Worm (Caenorhabditis elegans): Measurements from ENCODE around the gene C44C10.7.

Gene C44C10.7

ce11 chrX:11656519-11657006, 31.5 kb downstream of the C44C10.7 start, which contains the start of gene T04F8.2 (continued):
- TF ChIP-seq daf-16 (GFP tag; optimal IDR thresholded peaks at IDR 0.05) (no peak), daf-16 (tag; optimal IDR thresholded peaks at IDR 0.05) (no peak), lin-38 (GFP tag; IDR thresholded peaks at IDR 0.05) (peak; percentile 95), ama-1 (optimal IDR thresholded peaks at IDR 0.05) (no peak), php-3 (GFP tag; IDR thresholded peaks at IDR 0.05) (no peak), saeg-2 (GFP tag; IDR thresholded peaks at IDR 0.05) (no peak), ces-1 (GFP tag; optimal IDR thresholded peaks at IDR 0.05) (no peak), F49E8.2 (tag; optimal IDR thresholded peaks at IDR 0.05; ENCODE audit: borderline replicate concordance) (no peak), rbr-2 (tag; optimal IDR thresholded peaks at IDR 0.05) (peak; percentile 48), lir-3 (tag; optimal IDR thresholded peaks at IDR 0.05) (no peak), ceh-62 (tag; optimal IDR thresholded peaks at IDR 0.05) (no peak), fkh-10 (GFP tag; optimal IDR thresholded peaks at IDR 0.05) (no peak), egl-27 (tag; optimal IDR thresholded peaks at IDR 0.05) (no peak), mxl-2 (GFP tag; conservative IDR thresholded peaks at IDR 0.05) (no peak), tag-97 (GFP tag; IDR thresholded peaks at IDR 0.05) (no peak), nhr-77 (tag; optimal IDR thresholded peaks at IDR 0.05) (peak; percentile 74), snpc-4 (tag; optimal IDR thresholded peaks at IDR 0.05) (no peak), nhr-42 (GFP tag; IDR thresholded peaks at IDR 0.05) (no peak), hif-1 (tag; optimal IDR thresholded peaks at IDR 0.05) (peak in 1 of 2 experiments; percentile 43), aha-1 (tag) (no peak), ceh-82 (tag; optimal IDR thresholded peaks at IDR 0.05) (no peak), lim-7 (GFP tag; IDR thresholded peaks at IDR 0.05) (no peak), zag-1 (tag; optimal IDR thresholded peaks at IDR 0.05) (no peak)

- TF ChIP-seq zfp-3 (GFP tag; conservative IDR thresholded peaks at IDR 0.05) (no peak), ceh-28 (tag; optimal IDR thresholded peaks at IDR 0.05) (no peak), lin-38 (GFP tag; IDR thresholded peaks at IDR 0.05) (no peak), dmd-8 (GFP tag; IDR thresholded peaks at IDR 0.05) (no peak), hif-1 (tag; optimal IDR thresholded peaks at IDR 0.05) (no peak), ceh-32 (tag; optimal IDR thresholded peaks at IDR 0.05; ENCODE audit: poor library complexity) (no peak)
Observed at ce11 chrX:11650751-11651150, 37.3 kb downstream of the C44C10.7 start, which contains the start of gene cutl-11. cutl-11 (minus strand) TSS chrX:11650851.

ce11 chrX:11647165-11647564, 40.9 kb downstream of the C44C10.7 start, which contains the start of gene T04F8.8:
T04F8.8 (plus strand) TSS chrX:11647465.
- TF ChIP-seq ceh-62 (tag; optimal IDR thresholded peaks at IDR 0.05) (no peak), fkh-10 (GFP tag; optimal IDR thresholded peaks at IDR 0.05) (no peak), aha-1 (tag) (peak; percentile 67), attf-4 (tag; optimal IDR thresholded peaks at IDR 0.05) (no peak)

- TF ChIP-seq spr-3 (GFP tag; optimal IDR thresholded peaks at IDR 0.05) (peak; percentile 51), dmd-9 (GFP tag; IDR thresholded peaks at IDR 0.05) (no peak), ceh-32 (tag; optimal IDR thresholded peaks at IDR 0.05; ENCODE audit: poor library complexity) (no peak), jun-1 (tag; optimal IDR thresholded peaks at IDR 0.05) (no peak), lir-3 (tag; optimal IDR thresholded peaks at IDR 0.05) (peak; percentile 56), spr-1 (tag; optimal IDR thresholded peaks at IDR 0.05) (peak; percentile 3), php-3 (GFP tag; IDR thresholded peaks at IDR 0.05) (peak; percentile 33; the same call in 1 of the 2 replicates), mdt-29 (GFP tag; IDR thresholded peaks at IDR 0.05) (no peak; the same call in 1 of the 2 replicates), daf-8 (GFP tag; IDR thresholded peaks at IDR 0.05) (0 out of 2 replicates have a peak, but pooled peaks have one; percentile 54), ces-1 (GFP tag; optimal IDR thresholded peaks at IDR 0.05) (no peak), F26F4.8 (GFP tag; conservative IDR thresholded peaks at IDR 0.05) (peak; percentile 61; the same call in 1 of the 2 replicates), egl-43 (GFP tag; IDR thresholded peaks at IDR 0.05) (peak; percentile 88), nhr-76 (tag; optimal IDR thresholded peaks at IDR 0.05) (no peak), Y48G9A.11 (GFP tag; IDR thresholded peaks at IDR 0.05) (peak; percentile 60; the same call in 1 of the 2 replicates), F10B5.3 (tag; optimal IDR thresholded peaks at IDR 0.05) (no peak), aha-1 (tag) (no peak), Y105C5A.15 (GFP tag; IDR thresholded peaks at IDR 0.05) (peak; percentile 77; the same call in 1 of the 2 replicates), lsy-2 (tag; optimal IDR thresholded peaks at IDR 0.05) (no peak), ama-1 (optimal IDR thresholded peaks at IDR 0.05) (no peak), ctbp-1 (GFP tag; IDR thresholded peaks at IDR 0.05) (peak; percentile 54; the same call in 1 of the 2 replicates), ceh-28 (tag; optimal IDR thresholded peaks at IDR 0.05) (no peak), daf-16 (GFP tag; optimal IDR thresholded peaks at IDR 0.05) (peak; percentile 24 to 73), daf-16 (tag; optimal IDR thresholded peaks at IDR 0.05) (no peak), hif-1 (tag; optimal IDR thresholded peaks at IDR 0.05) (peak in 1 of 2 experiments; percentile 24), mxl-2 (GFP tag; conservative IDR thresholded peaks at IDR 0.05) (no peak), ztf-11 (tag; optimal IDR thresholded peaks at IDR 0.05) (no peak), lin-13 (GFP tag; optimal IDR thresholded peaks at IDR 0.05) (no peak), nhr-111 (GFP tag; optimal IDR thresholded peaks at IDR 0.05) (no peak)
Observed at ce11 chrX:11645517-11645916, 42.6 kb downstream of the C44C10.7 start.
